Fruit fly (Drosophila melanogaster) whole organism, embryonic: ENCODE measurements around the gene fzy.

Source experiments
- B-H2 ChIP-seq: fragments of 200-800 bp; sonication (Bioruptor generic); optimal IDR thresholded peaks from 2 replicates; lab custom pipeline; 2018; ENCODE audit warnings: missing biosample characterization, mild to moderate bottlenecking, missing genetic modification characterization
- Bteb2 ChIP-seq: fragments of 200-800 bp; sonication (Bioruptor generic); optimal IDR thresholded peaks from 2 replicates; lab custom pipeline; 2016; ENCODE audit warnings: missing biosample characterization, missing genetic modification characterization
- C15 ChIP-seq: fragments of 200-800 bp; sonication (Bioruptor generic); IDR thresholded peaks from 3 replicates; pipeline ENCODE4 v1.3.6; 2022; ENCODE audit warnings: missing biosample characterization, missing genetic modification characterization
- CG10366 ChIP-seq: fragments of 200-800 bp; sonication (Bioruptor generic); IDR thresholded peaks from 2 replicates; pipeline ENCODE4 v1.3.6; 2022; ENCODE audit warnings: missing biosample characterization, missing genetic modification characterization
- CG11085 ChIP-seq: fragments of 200-800 bp; sonication (Bioruptor generic); IDR thresholded peaks from 2 replicates; pipeline ENCODE4 v1.3.6; 2022; ENCODE audit warnings: missing biosample characterization, missing genetic modification characterization
- CG13424 ChIP-seq: fragments of 200-800 bp; sonication (Bioruptor generic); optimal IDR thresholded peaks from 2 replicates; lab custom pipeline; 2019; ENCODE audit warnings: missing biosample characterization, mild to moderate bottlenecking, missing genetic modification characterization, moderate library complexity
- CG15601 ChIP-seq: fragments of 200-800 bp; sonication (Bioruptor generic); optimal IDR thresholded peaks from 3 replicates; lab custom pipeline; 2019; ENCODE audit warnings: missing biosample characterization, mild to moderate bottlenecking, missing genetic modification characterization, moderate library complexity
- CG15696 ChIP-seq: fragments of 200-800 bp; sonication (Bioruptor generic); optimal IDR thresholded peaks from 2 replicates; lab custom pipeline; 2019; ENCODE audit warnings: missing biosample characterization, mild to moderate bottlenecking, missing genetic modification characterization, moderate library complexity
- CG17385 ChIP-seq: fragments of 200-800 bp; sonication (Bioruptor generic); optimal IDR thresholded peaks from 3 replicates; lab custom pipeline; 2018; ENCODE audit warnings: missing biosample characterization, mild to moderate bottlenecking, missing genetic modification characterization
- CG18262 ChIP-seq: fragments of 200-800 bp; optimal IDR thresholded peaks from 3 replicates; lab custom pipeline; 2019; ENCODE audit warnings: missing biosample characterization, mild to moderate bottlenecking, missing genetic modification characterization, moderate library complexity
- CG18476 ChIP-seq: fragments of 200-800 bp; sonication (Bioruptor generic); optimal IDR thresholded peaks from 2 replicates; lab custom pipeline; 2016; ENCODE audit warnings: missing biosample characterization, mild to moderate bottlenecking, missing genetic modification characterization
- CG2116 ChIP-seq: fragments of 200-800 bp; sonication (Bioruptor generic); optimal IDR thresholded peaks from 3 replicates; lab custom pipeline; 2018; ENCODE audit warnings: missing biosample characterization, mild to moderate bottlenecking, missing genetic modification characterization
- CG3281 ChIP-seq: fragments of 200-800 bp; sonication (Bioruptor generic); optimal IDR thresholded peaks from 3 replicates; lab custom pipeline; 2017; ENCODE audit warnings: missing biosample characterization, mild to moderate bottlenecking, missing genetic modification characterization
- CG3995 ChIP-seq: fragments of 200-800 bp; sonication (Bioruptor generic); optimal IDR thresholded peaks from 3 replicates; lab custom pipeline; 2016; ENCODE audit warnings: missing biosample characterization, missing genetic modification characterization
- CG4617 ChIP-seq: fragments of 200-800 bp; sonication (Bioruptor generic); optimal IDR thresholded peaks from 3 replicates; lab custom pipeline; 2016; ENCODE audit warnings: missing biosample characterization, missing genetic modification characterization, borderline replicate concordance
- CG5245 ChIP-seq: fragments of 200-800 bp; sonication (Bioruptor generic); optimal IDR thresholded peaks from 3 replicates; lab custom pipeline; 2016; ENCODE audit warnings: missing biosample characterization, missing genetic modification characterization
- CG6254 ChIP-seq: fragments of 200-800 bp; sonication (Bioruptor generic); optimal IDR thresholded peaks from 3 replicates; lab custom pipeline; 2017; ENCODE audit warnings: mild to moderate bottlenecking, missing biosample characterization, missing genetic modification reagents, missing genetic modification characterization
- CG9727 ChIP-seq: fragments of 200-800 bp; sonication (Bioruptor generic); optimal IDR thresholded peaks from 3 replicates; lab custom pipeline; 2017; ENCODE audit warnings: missing biosample characterization, mild to moderate bottlenecking, missing genetic modification characterization
- CHES-1-like ChIP-seq: fragments of 200-800 bp; sonication (Bioruptor generic); optimal IDR thresholded peaks from 2 replicates; lab custom pipeline; 2016; ENCODE audit warnings: missing biosample characterization, missing genetic modification characterization
- D19B ChIP-seq: fragments of 200-800 bp; sonication (Bioruptor generic); optimal IDR thresholded peaks from 2 replicates; lab custom pipeline; 2017; ENCODE audit warnings: missing biosample characterization, mild to moderate bottlenecking, missing genetic modification characterization
- Dbx ChIP-seq: fragments of 200-800 bp; sonication (Bioruptor generic); IDR thresholded peaks from 3 replicates; pipeline ENCODE4 v1.3.6; 2022; ENCODE audit warnings: missing biosample characterization, missing genetic modification characterization
- Dll ChIP-seq: fragments of 200-800 bp; sonication (Bioruptor generic); IDR thresholded peaks from 4 replicates; pipeline ENCODE4 v1.3.6; 2022; ENCODE audit warnings: missing biosample characterization, missing genetic modification characterization; ENCODE audit not compliant: partially characterized antibody
- Eip74EF ChIP-seq, 2 experiments: fragments of 200-800 bp in 1 of 2; fragments of >200 bp in 1 of 2; sonication (Bioruptor generic) in 1 of 2; optimal IDR thresholded peaks; 2 replicates each; lab custom pipeline; 2017 to 2019; ENCODE audit warnings: missing biosample characterization in 2 of 2, missing genetic modification characterization in 2 of 2, mild to moderate bottlenecking in 1 of 2, moderate library complexity in 1 of 2
- Ets65A ChIP-seq: fragments of 200-800 bp; sonication (Bioruptor generic); peaks from one replicate; lab custom pipeline; 2016; ENCODE audit warnings: missing biosample characterization, missing genetic modification characterization
- HLH3B ChIP-seq: fragments of 200-800 bp; sonication (Bioruptor generic); IDR thresholded peaks from 2 replicates; pipeline ENCODE4 v1.3.6; 2022; ENCODE audit warnings: missing biosample characterization, missing genetic modification characterization
- HLH54F ChIP-seq: fragments of 200-800 bp; sonication (Bioruptor generic); optimal IDR thresholded peaks from 3 replicates; lab custom pipeline; 2016; ENCODE audit warnings: missing biosample characterization, missing genetic modification characterization
- Hsf ChIP-seq: fragments of 200-800 bp; sonication (Bioruptor generic); optimal IDR thresholded peaks from 3 replicates; lab custom pipeline; 2016; ENCODE audit warnings: missing biosample characterization, missing genetic modification characterization
- Lim3 ChIP-seq: fragments of 200-800 bp; sonication (Bioruptor generic); IDR thresholded peaks from 2 replicates; pipeline ENCODE4 v1.3.6; 2022; ENCODE audit warnings: missing biosample characterization, missing genetic modification characterization
- NC2α ChIP-seq: fragments of 200-800 bp; sonication (Bioruptor generic); optimal IDR thresholded peaks from 2 replicates; lab custom pipeline; 2016; ENCODE audit warnings: missing biosample characterization, missing genetic modification characterization
- Scr ChIP-seq: fragments of 200-800 bp; sonication (Bioruptor generic); IDR thresholded peaks from 2 replicates; pipeline ENCODE4 v1.3.6; 2022; ENCODE audit warnings: missing biosample characterization, missing genetic modification characterization; ENCODE audit not compliant: partially characterized antibody
- Xbp1 ChIP-seq: fragments of 200-800 bp; sonication (Bioruptor generic); optimal IDR thresholded peaks from 3 replicates; lab custom pipeline; 2016; ENCODE audit warnings: missing biosample characterization, mild to moderate bottlenecking, missing genetic modification characterization
- bsh ChIP-seq, 2 experiments: fragments of 200-800 bp; sonication (Bioruptor generic); optimal IDR thresholded peaks; 2 replicates each; lab custom pipeline; 2017 to 2018; ENCODE audit warnings: mild to moderate bottlenecking in 2 of 2, missing biosample characterization in 2 of 2, missing genetic modification characterization in 2 of 2, moderate library complexity in 1 of 2
- cato ChIP-seq: fragments of 200-800 bp; sonication (Bioruptor generic); optimal IDR thresholded peaks from 2 replicates; lab custom pipeline; 2016; ENCODE audit warnings: missing biosample characterization, missing genetic modification characterization, borderline replicate concordance
- grau ChIP-seq: fragments of 200-800 bp; optimal IDR thresholded peaks from 3 replicates; lab custom pipeline; 2019; ENCODE audit warnings: missing biosample characterization, mild to moderate bottlenecking, missing genetic modification characterization, moderate library complexity
- h ChIP-seq: fragments of >200 bp; optimal IDR thresholded peaks from 2 replicates; lab custom pipeline; 2017
- ind ChIP-seq: fragments of 200-800 bp; sonication (Bioruptor generic); optimal IDR thresholded peaks from 3 replicates; lab custom pipeline; 2016; ENCODE audit warnings: missing biosample characterization, missing genetic modification characterization
- nerfin-1 ChIP-seq: fragments of 200-800 bp; sonication (Bioruptor generic); optimal IDR thresholded peaks from 3 replicates; lab custom pipeline; 2019; ENCODE audit warnings: missing biosample characterization, mild to moderate bottlenecking, missing genetic modification characterization, moderate library complexity
- pan ChIP-seq, 4 experiments: fragments of >200 bp in 3 of 4; fragments of 200-800 bp in 1 of 4; sonication (Bioruptor generic) in 1 of 4; optimal IDR thresholded peaks in 3 of 4; IDR thresholded peaks in 1 of 4; 2 replicates each; pipeline versions ENCODE4 v1.3.6 to Lab custom; 2017 to 2022; ENCODE audit warnings: missing biosample characterization in 2 of 4, missing genetic modification characterization in 2 of 4, mixed read lengths in 1 of 4
- ranshi ChIP-seq: fragments of 200-800 bp; sonication (Bioruptor generic); IDR thresholded peaks from 2 replicates; pipeline ENCODE4 v1.3.6; 2022; ENCODE audit warnings: missing biosample characterization, missing genetic modification characterization
- salm ChIP-seq: fragments of 200-800 bp; sonication (Bioruptor generic); optimal IDR thresholded peaks from 2 replicates; lab custom pipeline; 2018; ENCODE audit warnings: missing biosample characterization, mild to moderate bottlenecking, missing genetic modification characterization
- seq ChIP-seq: fragments of 200-800 bp; sonication (Bioruptor generic); IDR thresholded peaks from 2 replicates; pipeline ENCODE4 v1.3.6; 2022; ENCODE audit warnings: missing biosample characterization, missing genetic modification characterization
- stwl ChIP-seq: fragments of 200-800 bp; sonication (Bioruptor generic); optimal IDR thresholded peaks from 3 replicates; lab custom pipeline; 2018; ENCODE audit warnings: missing biosample characterization, mild to moderate bottlenecking, missing genetic modification characterization, moderate library complexity
- tin ChIP-seq: fragments of 200-800 bp; sonication (Bioruptor generic); optimal IDR thresholded peaks from 3 replicates; lab custom pipeline; 2016; ENCODE audit warnings: missing biosample characterization, missing genetic modification characterization
- zen ChIP-seq: fragments of 200-800 bp; sonication (Bioruptor generic); optimal IDR thresholded peaks from 3 replicates; lab custom pipeline; 2018; ENCODE audit warnings: missing biosample characterization, mild to moderate bottlenecking, missing genetic modification characterization, moderate library complexity

The fzy gene

dm6 chr2L:16302773-16303279 lies 7.9 kb upstream of the fzy start, which contains the start of gene GMF (continued):
- peak; percentile 25 for TF ChIP-seq CG13424 (tag; lab: Kevin White, UChicago)
- no peak for TF ChIP-seq CG11085 (GFP tag; lab: Robert Waterston, UW)
- TF ChIP-seq Lim3 (GFP tag; lab: Robert Waterston, UW) = no peak
- peak; percentile 73 for TF ChIP-seq D19B
- TF ChIP-seq pan (optimal IDR thresholded peaks at IDR 0.05; lab: Kevin White, UChicago) = no peak
- TF ChIP-seq pan (GFP tag; optimal IDR thresholded peaks at IDR 0.05 in 1 of 2, IDR thresholded peaks at IDR 0.05 in 1 of 2) = peak in 1 of 2 experiments; percentile 27
- peak; percentile 46 for TF ChIP-seq CG15696 (tag; lab: Kevin White, UChicago)
- peak in 1 of 2 experiments; percentile 0 for TF ChIP-seq Eip74EF (GFP tag; optimal IDR thresholded peaks at IDR 0.05; lab: Kevin White, UChicago)
- peak; percentile 50 for TF ChIP-seq CG9727 (GFP tag; lab: Kevin White, UChicago)
- peak; percentile 53 for TF ChIP-seq CG15601 (tag; lab: Kevin White, UChicago)
- TF ChIP-seq CG10366 (GFP tag; lab: Robert Waterston, UW) = no peak
- peak; percentile 29 for TF ChIP-seq CG18476
- TF ChIP-seq ranshi (GFP tag; lab: Robert Waterston, UW) = no peak
- peak; percentile 53 for TF ChIP-seq CG3995 (GFP tag; lab: Kevin White, UChicago)
- TF ChIP-seq nerfin-1 (tag; lab: Kevin White, UChicago) = peak; percentile 27
- peak; percentile 84 for TF ChIP-seq Ets65A (GFP tag; lab: Kevin White, UChicago)
- TF ChIP-seq zen = peak; percentile 62
- TF ChIP-seq CG3281 (GFP tag; lab: Kevin White, UChicago) = peak; percentile 6
- peak; percentile 38 for TF ChIP-seq CG17385 (GFP tag; lab: Kevin White, UChicago)
- no peak for TF ChIP-seq C15
- no peak for TF ChIP-seq HLH3B (GFP tag; lab: Robert Waterston, UW)
- peak; percentile 62 for TF ChIP-seq CG2116 (GFP tag; lab: Kevin White, UChicago)
- TF ChIP-seq seq (GFP tag; lab: Robert Waterston, UW) = no peak
- TF ChIP-seq CG4617 (GFP tag; lab: Kevin White, UChicago) = peak; percentile 64
- TF ChIP-seq Xbp1 = peak; percentile 43
- TF ChIP-seq tin (GFP tag; lab: Kevin White, UChicago) = peak; percentile 37
- peak; percentile 66 for TF ChIP-seq Dll
- peak; percentile 76 for TF ChIP-seq stwl
- 0 out of 3 replicates have a peak, but pooled peaks have one; percentile 11 for TF ChIP-seq Dbx (GFP tag; lab: Robert Waterston, UW)
- TF ChIP-seq HLH54F (GFP tag; lab: Kevin White, UChicago) = peak; percentile 7
- no peak for TF ChIP-seq NC2α (GFP tag; lab: Kevin White, UChicago)
- peak; percentile 11 for TF ChIP-seq cato (GFP tag; lab: Kevin White, UChicago)
- peak; percentile 6 for TF ChIP-seq salm (tag; lab: Kevin White, UChicago)
- TF ChIP-seq B-H2 (GFP tag; lab: Kevin White, UChicago) = peak; percentile 62
- TF ChIP-seq CG18262 (tag; lab: Kevin White, UChicago) = peak; percentile 60
- peak; percentile 6 for TF ChIP-seq Bteb2
- no peak for TF ChIP-seq h
- TF ChIP-seq CG6254 (GFP tag; lab: Kevin White, UChicago) = no peak
- TF ChIP-seq bsh (GFP tag; optimal IDR thresholded peaks at IDR 0.05; lab: Kevin White, UChicago) = peak in 1 of 2 experiments; percentile 40
- TF ChIP-seq Scr = peak; percentile 44; the same call in 1 of the 2 replicates
- TF ChIP-seq Hsf (GFP tag; lab: Kevin White, UChicago) = peak; percentile 25
- TF ChIP-seq CG5245 (GFP tag; lab: Kevin White, UChicago) = no peak
- TF ChIP-seq ind (GFP tag; lab: Kevin White, UChicago) = peak; percentile 8
- peak; percentile 35 for TF ChIP-seq CHES-1-like (GFP tag; lab: Kevin White, UChicago)
- TF ChIP-seq grau (tag; lab: Kevin White, UChicago) = peak; percentile 43
